Worm (Caenorhabditis elegans): ENCODE data around the gene F55A11.7.

DNA sequence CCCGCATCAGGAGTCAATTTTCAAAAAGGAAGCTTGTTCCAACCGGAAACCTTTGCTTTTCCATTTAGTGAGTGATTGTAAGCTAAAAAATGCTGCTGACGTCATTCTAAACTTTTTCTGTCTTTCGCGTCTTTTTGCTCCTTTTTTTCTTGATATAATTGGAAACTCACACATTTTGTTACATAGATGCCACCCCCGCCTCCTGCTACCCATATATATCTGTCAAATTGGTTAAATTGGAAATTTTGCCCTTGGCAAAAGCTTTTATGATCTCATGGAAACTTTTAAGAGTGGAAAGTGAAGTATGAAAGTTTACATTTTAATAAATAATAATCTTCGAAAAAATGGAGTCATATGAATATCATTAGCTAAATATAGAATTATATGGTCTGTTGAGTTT is 22.7 kb upstream of the F55A11.7 start:
- TF ChIP-seq unc-62 (GFP tag; optimal IDR thresholded peaks at IDR 0.05) (no peak), lin-26 (GFP tag; IDR thresholded peaks at IDR 0.05) (no peak), fkh-3 (tag; optimal IDR thresholded peaks at IDR 0.05) (no peak), ekl-4 (GFP tag; IDR thresholded peaks at IDR 0.05) (no peak), F37B4.10 (GFP tag; IDR thresholded peaks at IDR 0.05) (no peak), akir-1 (GFP tag; optimal IDR thresholded peaks at IDR 0.05) (no peak), B0019.2 (GFP tag; conservative IDR thresholded peaks at IDR 0.05) (no peak), mel-28 (tag; optimal IDR thresholded peaks at IDR 0.05; ENCODE audit: borderline replicate concordance) (no peak)
